Worm (Caenorhabditis elegans): ENCODE measurements around the gene C02B8.1.

Gene C02B8.1

ce11 chrX:8155969-8156368 lies 8.5 kb downstream of the C02B8.1 start (continued):
- TF ChIP-seq tbx-2 (tag; optimal IDR thresholded peaks at IDR 0.05) (peak; percentile 72), hlh-30 (tag; optimal IDR thresholded peaks at IDR 0.05; ENCODE audit: insufficient read depth) (no peak), nhr-232 (tag; optimal IDR thresholded peaks at IDR 0.05) (peak; percentile 69), pag-3 (tag; optimal IDR thresholded peaks at IDR 0.05; ENCODE audit: borderline replicate concordance) (no peak), dmd-4 (tag; optimal IDR thresholded peaks at IDR 0.05; ENCODE audit: borderline replicate concordance) (peak; percentile 80), madf-2 (tag; optimal IDR thresholded peaks at IDR 0.05) (peak; percentile 70), lin-11 (tag; optimal IDR thresholded peaks at IDR 0.05) (peak; percentile 84), ahr-1 (tag; optimal IDR thresholded peaks at IDR 0.05) (peak; percentile 7), hlh-8 (tag; optimal IDR thresholded peaks at IDR 0.05) (peak; percentile 27), unc-55 (GFP tag; optimal IDR thresholded peaks at IDR 0.05) (no peak), hlh-13 (GFP tag; optimal IDR thresholded peaks at IDR 0.05) (peak; percentile 77), pha-2 (tag; optimal IDR thresholded peaks at IDR 0.05) (peak; percentile 77), Y22D7AL.16 (tag; optimal IDR thresholded peaks at IDR 0.05) (peak; percentile 84), ets-4 (tag; optimal IDR thresholded peaks at IDR 0.05) (peak; percentile 21), fkh-10 (GFP tag; optimal IDR thresholded peaks at IDR 0.05) (no peak), ref-2 (tag; optimal IDR thresholded peaks at IDR 0.05) (peak; percentile 1), pqm-1 (tag; optimal IDR thresholded peaks at IDR 0.05) (no peak), ama-1 (optimal IDR thresholded peaks at IDR 0.05) (no peak), zip-5 (tag; optimal IDR thresholded peaks at IDR 0.05) (no peak), unc-3 (GFP tag; conservative IDR thresholded peaks at IDR 0.05) (peak; percentile 89), unc-3 (tag; optimal IDR thresholded peaks at IDR 0.05) (peak; percentile 25), ceh-6 (GFP tag; optimal IDR thresholded peaks at IDR 0.05) (peak; percentile 70), sdc-2 (tag; optimal IDR thresholded peaks at IDR 0.05) (peak; percentile 71)

ce11 chrX:8156502-8156901 lies 9.0 kb downstream of the C02B8.1 start:
- TF ChIP-seq ets-4 (tag; optimal IDR thresholded peaks at IDR 0.05) (no peak), ceh-45 (GFP tag; IDR thresholded peaks at IDR 0.05) (0 out of 2 replicates have a peak, but pooled peaks have one; percentile 17)

ce11 chrX:8157132-8157531 lies 9.6 kb downstream of the C02B8.1 start:
- TF ChIP-seq sdc-2 (tag; optimal IDR thresholded peaks at IDR 0.05), result peak; percentile 5
- TF ChIP-seq pha-4 (tag; optimal IDR thresholded peaks at IDR 0.05), result no peak
- TF ChIP-seq fax-1 (tag; optimal IDR thresholded peaks at IDR 0.05), result no peak
- peak; percentile 47 for TF ChIP-seq nfya-1 (tag; optimal IDR thresholded peaks at IDR 0.05)
- TF ChIP-seq K02D7.2 (tag; optimal IDR thresholded peaks at IDR 0.05), result no peak
- TF ChIP-seq T23F11.4 (GFP tag; optimal IDR thresholded peaks at IDR 0.05), result no peak
- no peak for TF ChIP-seq fkh-10 (GFP tag; optimal IDR thresholded peaks at IDR 0.05)
- no peak for TF ChIP-seq ceh-48 (tag; optimal IDR thresholded peaks at IDR 0.05)
- no peak for TF ChIP-seq elt-4 (tag; optimal IDR thresholded peaks at IDR 0.05)
- no peak for TF ChIP-seq Y22D7AL.16 (tag; optimal IDR thresholded peaks at IDR 0.05)
- TF ChIP-seq nhr-232 (tag; optimal IDR thresholded peaks at IDR 0.05), result no peak
- TF ChIP-seq pros-1 (tag; optimal IDR thresholded peaks at IDR 0.05), result no peak
- TF ChIP-seq pag-3 (tag; optimal IDR thresholded peaks at IDR 0.05; ENCODE audit: borderline replicate concordance), result no peak
- TF ChIP-seq mec-3 (tag; optimal IDR thresholded peaks at IDR 0.05; ENCODE audit: borderline replicate concordance), result no peak
- TF ChIP-seq ama-1 (optimal IDR thresholded peaks at IDR 0.05), result no peak
- no peak for TF ChIP-seq lin-11 (tag; optimal IDR thresholded peaks at IDR 0.05)
- TF ChIP-seq unc-55 (GFP tag; optimal IDR thresholded peaks at IDR 0.05), result peak; percentile 28
- no peak for TF ChIP-seq dmd-4 (tag; optimal IDR thresholded peaks at IDR 0.05; ENCODE audit: borderline replicate concordance)
- peak; percentile 23 for TF ChIP-seq ceh-18 (tag; optimal IDR thresholded peaks at IDR 0.05)
- TF ChIP-seq eyg-1 (tag; optimal IDR thresholded peaks at IDR 0.05), result no peak
- no peak for TF ChIP-seq hlh-8 (tag; optimal IDR thresholded peaks at IDR 0.05)
- no peak for TF ChIP-seq hlh-6 (tag; optimal IDR thresholded peaks at IDR 0.05)
- TF ChIP-seq ztf-16 (tag; optimal IDR thresholded peaks at IDR 0.05), result no peak
- no peak for TF ChIP-seq unc-3 (GFP tag; conservative IDR thresholded peaks at IDR 0.05)
- no peak for TF ChIP-seq unc-3 (tag; optimal IDR thresholded peaks at IDR 0.05)
- peak; percentile 56 for TF ChIP-seq ceh-31 (tag; optimal IDR thresholded peaks at IDR 0.05)
- TF ChIP-seq tbx-2 (tag; optimal IDR thresholded peaks at IDR 0.05), result peak; percentile 62
- TF ChIP-seq pqm-1 (tag; optimal IDR thresholded peaks at IDR 0.05), result no peak
- TF ChIP-seq hlh-13 (GFP tag; optimal IDR thresholded peaks at IDR 0.05), result no peak
- TF ChIP-seq hlh-30 (tag; optimal IDR thresholded peaks at IDR 0.05; ENCODE audit: insufficient read depth), result no peak
- no peak for TF ChIP-seq C38D4.7 (GFP tag; optimal IDR thresholded peaks at IDR 0.05)
- TF ChIP-seq unc-42 (tag; optimal IDR thresholded peaks at IDR 0.05), result peak; percentile 23

All from whole organism, late embryonic.